Fruit fly (Drosophila melanogaster) whole organism: ENCODE data around the gene CG34303.

Experiments
- Dll ChIP-seq: fragments of >200 bp; optimal IDR thresholded peaks from 2 replicates; lab custom pipeline; 2017
- pan ChIP-seq: fragments of >200 bp; optimal IDR thresholded peaks from 2 replicates; lab custom pipeline; 2017
- psq ChIP-seq: fragments of >200 bp; optimal IDR thresholded peaks from 2 replicates; lab custom pipeline; 2017

DNA sequence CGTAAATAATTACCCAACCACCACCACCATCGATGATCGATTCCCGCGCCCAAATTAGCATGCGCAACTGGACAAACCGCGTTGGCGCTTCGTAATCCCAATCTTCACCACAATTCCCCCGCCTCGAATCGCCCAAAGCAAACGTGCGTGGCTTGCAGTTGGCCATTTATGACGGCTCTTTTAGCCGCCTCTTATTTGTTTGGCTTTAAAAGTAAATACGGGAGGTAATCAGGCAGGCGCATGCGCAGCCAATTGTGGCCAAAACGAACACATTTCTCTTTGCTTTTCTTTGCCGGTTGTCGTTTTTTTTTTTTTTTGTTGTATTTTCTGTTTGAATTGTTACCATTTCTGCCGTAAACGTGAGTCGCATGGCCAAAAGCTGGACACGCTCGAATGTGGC lies 1.1 kb downstream of the CG34303 start:
- TF ChIP-seq pan (lab: Kevin White, UChicago) (no peak), psq (lab: Kevin White, UChicago) (no peak), Dll (lab: Kevin White, UChicago) (no peak)
